Worm (Caenorhabditis elegans) whole organism, L1 larva: ENCODE results near the gene kel-3.
A peak's percentile ranks its signal among the peaks of the same experiment; 100 is the strongest.

Experiments
- C04F5.9 ChIP-seq: sonication (generic microtip); optimal IDR thresholded peaks from 2 replicates; lab custom pipeline; 2016; ENCODE audit warnings: missing genetic modification characterization, missing compliant biosample characterization
- C16A3.4 ChIP-seq: fragments of 150-350 bp; optimal IDR thresholded peaks from 2 replicates; lab custom pipeline; 2014; ENCODE audit warnings: missing biosample characterization, missing genetic modification characterization
- Y116A8C.19 ChIP-seq: sonication (generic microtip); optimal IDR thresholded peaks from 2 replicates; lab custom pipeline; 2016; ENCODE audit warnings: missing compliant biosample characterization, missing genetic modification characterization, borderline replicate concordance
- aha-1 ChIP-seq: fragments of 150-350 bp; optimal IDR thresholded peaks from 2 replicates; lab custom pipeline; 2014; ENCODE audit warnings: missing biosample characterization, missing genetic modification characterization
- alr-1 ChIP-seq: fragments of 200-800 bp; sonication (Bioruptor generic); optimal IDR thresholded peaks from 2 replicates; lab custom pipeline; 2018; ENCODE audit warnings: borderline replicate concordance, mild to moderate bottlenecking, missing genetic modification characterization, missing compliant biosample characterization
- ama-1 ChIP-seq: fragments of 150-350 bp; optimal IDR thresholded peaks from 2 replicates; lab custom pipeline; 2014
- ceh-63 ChIP-seq: fragments of 200-800 bp; sonication (Bioruptor generic); optimal IDR thresholded peaks from 2 replicates; lab custom pipeline; 2018; ENCODE audit warnings: mild to moderate bottlenecking, missing genetic modification characterization, missing compliant biosample characterization
- ceh-82 ChIP-seq, 3 experiments: fragments of 150-350 bp in 1 of 3; sonication (generic microtip) in 2 of 3; optimal IDR thresholded peaks; 2 replicates each; lab custom pipeline; 2014 to 2017; ENCODE audit warnings: missing biosample characterization in 3 of 3, missing genetic modification characterization in 3 of 3
- ceh-88 ChIP-seq: fragments of 200-800 bp; sonication (Bioruptor generic); IDR thresholded peaks from 2 replicates; pipeline ENCODE4 v1.3.6; 2022; ENCODE audit warnings: missing genetic modification characterization, missing compliant biosample characterization
- ceh-90 ChIP-seq: sonication (generic microtip); optimal IDR thresholded peaks from 2 replicates; lab custom pipeline; 2016; ENCODE audit warnings: missing genetic modification characterization, missing compliant biosample characterization
- dpl-1 ChIP-seq, 3 experiments: fragments of 150-350 bp in 2 of 3; sonication (generic microtip) in 1 of 3; optimal IDR thresholded peaks; 2 replicates each; lab custom pipeline; 2014 to 2017; ENCODE audit warnings: missing biosample characterization in 3 of 3, missing genetic modification characterization in 3 of 3, missing genetic modification reagents in 3 of 3
- dsc-1 ChIP-seq: sonication (generic microtip); optimal IDR thresholded peaks from 2 replicates; lab custom pipeline; 2016; ENCODE audit warnings: mild to moderate bottlenecking, missing genetic modification characterization, missing compliant biosample characterization
- efl-1 ChIP-seq, 4 experiments: fragments of 150-350 bp; optimal IDR thresholded peaks in 3 of 4; peaks in 1 of 4; 1 replicate in 1 of 4; 2 replicates in 3 of 4; lab custom pipeline; 2014; ENCODE audit warnings: missing biosample characterization in 2 of 4, missing genetic modification characterization in 2 of 4, missing genetic modification reagents in 2 of 4
- egl-13 ChIP-seq: sonication (generic microtip); optimal IDR thresholded peaks from 2 replicates; lab custom pipeline; 2016; ENCODE audit warnings: missing genotype, missing genetic modification reagents, missing genetic modification characterization, missing compliant biosample characterization
- elt-2 ChIP-seq: sonication (generic microtip); optimal IDR thresholded peaks from 2 replicates; lab custom pipeline; 2016; ENCODE audit warnings: missing genetic modification characterization, mild to moderate bottlenecking, inconsistent platforms, missing compliant biosample characterization, missing genetic modification reagents
- fkh-4 ChIP-seq: sonication (generic microtip); optimal IDR thresholded peaks from 2 replicates; lab custom pipeline; 2016; ENCODE audit warnings: missing compliant biosample characterization, missing genetic modification characterization, borderline replicate concordance
- fkh-8 ChIP-seq: sonication (generic microtip); optimal IDR thresholded peaks from 2 replicates; lab custom pipeline; 2016; ENCODE audit warnings: mild to moderate bottlenecking, missing genetic modification characterization, missing compliant biosample characterization
- hlh-17 ChIP-seq: fragments of 200-800 bp; sonication (Bioruptor generic); optimal IDR thresholded peaks from 2 replicates; lab custom pipeline; 2018; ENCODE audit warnings: missing genetic modification characterization, mild to moderate bottlenecking, missing compliant biosample characterization, moderate library complexity, borderline replicate concordance
- hpl-2 ChIP-seq: fragments of 150-350 bp; optimal IDR thresholded peaks from 2 replicates; lab custom pipeline; 2014; ENCODE audit warnings: missing biosample characterization, missing genetic modification reagents, missing genetic modification characterization
- isw-1 ChIP-seq: fragments of 200-800 bp; sonication (Bioruptor generic); IDR thresholded peaks from 2 replicates; pipeline ENCODE4 v1.3.6; 2022; ENCODE audit warnings: missing genetic modification characterization, missing compliant biosample characterization
- lin-13 ChIP-seq: fragments of 150-350 bp; optimal IDR thresholded peaks from 2 replicates; lab custom pipeline; 2014; ENCODE audit warnings: missing biosample characterization, missing genetic modification reagents, missing genetic modification characterization
- lin-14 ChIP-seq: fragments of 200-800 bp; sonication (Bioruptor generic); optimal IDR thresholded peaks from 2 replicates; lab custom pipeline; 2018; ENCODE audit warnings: mild to moderate bottlenecking, missing genetic modification characterization, moderate library complexity, missing compliant biosample characterization
- lin-15B ChIP-seq: fragments of 150-350 bp; sonication (generic microtip); optimal IDR thresholded peaks from 3 replicates; lab custom pipeline; 2014; ENCODE audit warnings: missing biosample characterization, missing genetic modification characterization
- lin-35 ChIP-seq, 2 experiments: fragments of 150-350 bp; optimal IDR thresholded peaks; 2 replicates each; lab custom pipeline; 2014; ENCODE audit warnings: missing biosample characterization in 2 of 2, missing genetic modification characterization in 2 of 2, missing genetic modification reagents in 2 of 2
- lin-39 ChIP-seq: fragments of 150-350 bp; optimal IDR thresholded peaks from 2 replicates; lab custom pipeline; 2014; ENCODE audit warnings: missing biosample characterization, missing genetic modification reagents, missing genetic modification characterization
- lir-3 ChIP-seq: sonication (generic microtip); optimal IDR thresholded peaks from 2 replicates; lab custom pipeline; 2016; ENCODE audit warnings: mild to moderate bottlenecking, missing genetic modification characterization, moderate library complexity, missing compliant biosample characterization; ENCODE audit not compliant: poor library complexity
- lsy-2 ChIP-seq, 2 experiments: fragments of 150-350 bp; optimal IDR thresholded peaks; 2 replicates each; lab custom pipeline; 2014; ENCODE audit warnings: missing biosample characterization in 2 of 2, missing genetic modification characterization in 2 of 2
- mep-1 ChIP-seq: fragments of 150-350 bp; optimal IDR thresholded peaks from 2 replicates; lab custom pipeline; 2014; ENCODE audit warnings: missing biosample characterization, missing genetic modification characterization
- nhr-11 ChIP-seq: fragments of 150-350 bp; optimal IDR thresholded peaks from 2 replicates; lab custom pipeline; 2014; ENCODE audit warnings: missing biosample characterization, missing genetic modification characterization
- nhr-237 ChIP-seq: fragments of 150-350 bp; optimal IDR thresholded peaks from 2 replicates; lab custom pipeline; 2014; ENCODE audit warnings: missing biosample characterization, missing genetic modification characterization
- nhr-28 ChIP-seq: fragments of 150-350 bp; optimal IDR thresholded peaks from 2 replicates; lab custom pipeline; 2014; ENCODE audit warnings: missing biosample characterization, missing genetic modification characterization
- nhr-47 ChIP-seq: sonication (generic microtip); optimal IDR thresholded peaks from 2 replicates; lab custom pipeline; 2016; ENCODE audit warnings: mild to moderate bottlenecking, missing genetic modification characterization, moderate library complexity, missing compliant biosample characterization
- nhr-76 ChIP-seq: sonication (generic microtip); optimal IDR thresholded peaks from 2 replicates; lab custom pipeline; 2017; ENCODE audit warnings: missing biosample characterization, missing genetic modification characterization
- nhr-85 ChIP-seq: sonication (generic microtip); peaks from one replicate; lab custom pipeline; 2016; ENCODE audit warnings: missing genetic modification characterization, inconsistent platforms, missing compliant biosample characterization
- nhr-90 ChIP-seq: sonication (generic microtip); optimal IDR thresholded peaks from 2 replicates; lab custom pipeline; 2016; ENCODE audit warnings: mild to moderate bottlenecking, missing genetic modification characterization, missing compliant biosample characterization; ENCODE audit not compliant: poor library complexity
- pag-3 ChIP-seq: sonication (generic microtip); optimal IDR thresholded peaks from 2 replicates; lab custom pipeline; 2017; ENCODE audit warnings: missing genetic modification characterization, mild to moderate bottlenecking, missing compliant biosample characterization, antibody characterized with exemption, borderline replicate concordance; ENCODE audit not compliant: insufficient read depth
- pax-3 ChIP-seq: fragments of 200-800 bp; sonication (Bioruptor generic); optimal IDR thresholded peaks from 2 replicates; lab custom pipeline; 2018; ENCODE audit warnings: mild to moderate bottlenecking, missing genetic modification characterization, moderate library complexity, missing compliant biosample characterization
- pqm-1 ChIP-seq: sonication (generic microtip); optimal IDR thresholded peaks from 3 replicates; lab custom pipeline; 2017; ENCODE audit warnings: missing biosample characterization, missing genetic modification characterization
- rnt-1 ChIP-seq: sonication (generic microtip); optimal IDR thresholded peaks from 2 replicates; lab custom pipeline; 2016; ENCODE audit warnings: mild to moderate bottlenecking, missing genetic modification characterization, moderate library complexity, missing compliant biosample characterization
- skn-1 ChIP-seq: fragments of 150-350 bp; optimal IDR thresholded peaks from 2 replicates; lab custom pipeline; 2014; ENCODE audit warnings: missing biosample characterization, missing genetic modification characterization
- snpc-4 ChIP-seq: fragments of 150-350 bp; optimal IDR thresholded peaks from 2 replicates; lab custom pipeline; 2014; ENCODE audit warnings: missing biosample characterization, missing genetic modification characterization
- snu-23 ChIP-seq: sonication (generic microtip); optimal IDR thresholded peaks from 2 replicates; lab custom pipeline; 2016; ENCODE audit warnings: missing genetic modification characterization, missing compliant biosample characterization
- tlp-1 ChIP-seq: fragments of 150-350 bp; optimal IDR thresholded peaks from 2 replicates; lab custom pipeline; 2014; ENCODE audit warnings: missing biosample characterization, missing genetic modification characterization
- unc-130 ChIP-seq: fragments of 150-350 bp; optimal IDR thresholded peaks from 2 replicates; lab custom pipeline; 2017; ENCODE audit warnings: missing biosample characterization, missing genetic modification characterization, inconsistent platforms
- unc-98 ChIP-seq: fragments of 200-800 bp; sonication (Bioruptor generic); IDR thresholded peaks from 2 replicates; pipeline ENCODE4 v1.3.6; 2022; ENCODE audit warnings: missing genetic modification characterization, missing compliant biosample characterization
- vab-15 ChIP-seq: sonication (generic microtip); optimal IDR thresholded peaks from 2 replicates; lab custom pipeline; 2017; ENCODE audit warnings: missing genotype, mild to moderate bottlenecking, missing genetic modification characterization, missing compliant biosample characterization
- xbp-1 ChIP-seq: sonication (generic microtip); optimal IDR thresholded peaks from 2 replicates; lab custom pipeline; 2016; ENCODE audit warnings: missing genetic modification characterization, missing compliant biosample characterization
- zip-4 ChIP-seq: fragments of 200-800 bp; sonication (Bioruptor generic); optimal IDR thresholded peaks from 2 replicates; lab custom pipeline; 2018; ENCODE audit warnings: mild to moderate bottlenecking, missing genetic modification characterization, moderate library complexity, missing compliant biosample characterization
- ztf-11 ChIP-seq, 2 experiments: sonication (generic microtip); optimal IDR thresholded peaks; 2 replicates each; lab custom pipeline; 2016 to 2017; ENCODE audit warnings: missing genetic modification characterization in 2 of 2, missing biosample characterization in 1 of 2, missing compliant biosample characterization in 1 of 2

kel-3 gene

ce11 chrIII:13436843-13437242 is 27.8 kb upstream of the kel-3 start, which contains the start of gene F45G2.9:
Gene F45G2.9, minus strand, starts transcription at chrIII:13436943.
- TF ChIP-seq lin-15B (no peak), ztf-11 (tag; optimal IDR thresholded peaks at IDR 0.05; lab: Kevin White, UChicago) (no peak), skn-1 (no peak), nhr-90 (tag; lab: Kevin White, UChicago) (no peak), C04F5.9 (tag; lab: Kevin White, UChicago) (no peak), lin-14 (GFP tag; lab: Kevin White, UChicago) (no peak), unc-130 (tag; lab: Kevin White, UChicago) (no peak), ceh-82 (tag; optimal IDR thresholded peaks at IDR 0.05; lab: Kevin White, UChicago) (no peak), hpl-2 (GFP tag; lab: Kevin White, UChicago) (no peak)

- TF ChIP-seq vab-15 (tag; lab: Kevin White, UChicago) = no peak
- peak; percentile 38 to 71 for TF ChIP-seq lsy-2 (tag; optimal IDR thresholded peaks at IDR 0.05; lab: Kevin White, UChicago)
- TF ChIP-seq ama-1 = no peak
- peak; percentile 5 for TF ChIP-seq fkh-4 (tag; lab: Kevin White, UChicago)
- peak; percentile 29 for TF ChIP-seq snu-23
- peak; percentile 20 for TF ChIP-seq lin-39
- no peak for TF ChIP-seq nhr-237 (tag; lab: Kevin White, UChicago)
- TF ChIP-seq ceh-90 (tag; lab: Kevin White, UChicago) = peak; percentile 83
- TF ChIP-seq pqm-1 = no peak
- TF ChIP-seq dsc-1 (tag; lab: Kevin White, UChicago) = peak; percentile 52
- no peak for TF ChIP-seq ceh-63
- TF ChIP-seq lin-13 (GFP tag; lab: Kevin White, UChicago) = no peak
- TF ChIP-seq mep-1 (tag; lab: Kevin White, UChicago) = peak; percentile 0
- TF ChIP-seq dpl-1 (GFP tag; optimal IDR thresholded peaks at IDR 0.05; lab: Kevin White, UChicago) = peak; percentile 79 to 89 (median 87)
- TF ChIP-seq skn-1 = peak; percentile 19
- peak; percentile 9; the same call in 1 of the 2 replicates for TF ChIP-seq unc-98 (GFP tag; lab: Robert Waterston, UW)
- TF ChIP-seq lir-3 (tag; lab: Kevin White, UChicago) = peak; percentile 76
- TF ChIP-seq elt-2 (tag; lab: Kevin White, UChicago) = no peak
- TF ChIP-seq alr-1 = no peak
- TF ChIP-seq zip-4 (GFP tag; lab: Kevin White, UChicago) = no peak
- TF ChIP-seq ztf-11 (tag; optimal IDR thresholded peaks at IDR 0.05; lab: Kevin White, UChicago) = peak in 1 of 2 experiments; percentile 47
- no peak for TF ChIP-seq hlh-17 (GFP tag; lab: Kevin White, UChicago)
- TF ChIP-seq nhr-28 (tag; lab: Kevin White, UChicago) = no peak
- no peak for TF ChIP-seq pag-3 (tag; lab: Kevin White, UChicago)
- TF ChIP-seq lin-14 (GFP tag; lab: Kevin White, UChicago) = no peak
- peak; percentile 70 for TF ChIP-seq nhr-47 (tag; lab: Kevin White, UChicago)
- no peak for TF ChIP-seq nhr-76 (tag; lab: Kevin White, UChicago)
- peak; percentile 62 for TF ChIP-seq nhr-90 (tag; lab: Kevin White, UChicago)
- no peak for TF ChIP-seq C16A3.4 (tag; lab: Kevin White, UChicago)
- no peak for TF ChIP-seq Y116A8C.19 (tag; lab: Kevin White, UChicago)
- TF ChIP-seq nhr-85 (tag; lab: Kevin White, UChicago) = peak; percentile 66
- 0 out of 2 replicates have a peak, but pooled peaks have one; percentile 22 for TF ChIP-seq isw-1 (GFP tag; lab: Robert Waterston, UW)
- no peak for TF ChIP-seq aha-1 (tag; lab: Kevin White, UChicago)
- TF ChIP-seq ceh-82 (tag; optimal IDR thresholded peaks at IDR 0.05; lab: Kevin White, UChicago) = peak in 1 of 3 experiments; percentile 35
- TF ChIP-seq efl-1 (optimal IDR thresholded peaks at IDR 0.05; lab: Kevin White, UChicago) = peak; percentile 25 to 88
- TF ChIP-seq efl-1 (GFP tag; optimal IDR thresholded peaks at IDR 0.05 in 1 of 2; lab: Kevin White, UChicago) = peak; percentile 91 to 99
- TF ChIP-seq rnt-1 = no peak
- peak; percentile 15 for TF ChIP-seq egl-13
- TF ChIP-seq pax-3 = no peak
- peak; percentile 19 for TF ChIP-seq xbp-1 (tag; lab: Kevin White, UChicago)
- TF ChIP-seq lin-35 (GFP tag; optimal IDR thresholded peaks at IDR 0.05; lab: Kevin White, UChicago) = peak; percentile 87 to 93
- no peak for TF ChIP-seq nhr-11 (tag; lab: Kevin White, UChicago)
- TF ChIP-seq tlp-1 (tag; lab: Kevin White, UChicago) = no peak
- TF ChIP-seq fkh-8 (tag; lab: Kevin White, UChicago) = no peak
- TF ChIP-seq snpc-4 (tag; lab: Kevin White, UChicago) = no peak
- TF ChIP-seq ceh-88 (GFP tag; lab: Robert Waterston, UW) = no peak
Observed at ce11 chrIII:13439415-13439814, 25.2 kb upstream of the kel-3 start, which contains the start of gene ciao-2B. Gene ciao-2B, minus strand, starts transcription at chrIII:13439544.
